Fruit fly (Drosophila melanogaster): ENCODE data around the gene CG18273.
A peak's percentile ranks its signal among the peaks of the same experiment; 100 is the strongest.

Gene CG18273

DNA sequence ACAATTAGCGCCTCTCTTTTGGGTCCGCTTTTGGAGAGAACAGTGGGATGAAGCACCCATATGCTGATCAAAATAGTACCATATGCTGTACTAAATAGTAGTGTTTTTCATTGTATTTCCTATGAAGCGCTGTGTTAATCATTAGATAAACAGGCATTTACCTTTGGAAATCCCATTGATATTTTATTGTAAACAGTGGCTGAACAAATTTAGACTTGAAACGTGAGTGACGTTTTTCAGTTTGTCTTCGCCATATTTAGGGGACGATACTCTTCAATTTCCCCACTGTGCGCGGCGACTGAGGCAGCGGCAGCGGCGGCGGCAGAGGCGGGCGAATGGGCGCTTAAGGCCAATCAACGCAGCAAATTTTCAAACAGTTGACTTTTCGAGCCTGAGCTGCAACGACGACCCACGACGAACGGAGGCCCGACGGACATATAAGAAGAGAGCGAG, 12.2 kb upstream of the CG18273 start (continued):
- TF ChIP-seq CG6272 (GFP tag; IDR thresholded peaks at IDR 0.05), result no peak
- peak; percentile 87 for TF ChIP-seq CG18619 (GFP tag; optimal IDR thresholded peaks at IDR 0.05)
- 0 out of 2 replicates have a peak, but pooled peaks have one; percentile 17 for TF ChIP-seq CG4360 (GFP tag; IDR thresholded peaks at IDR 0.05)
- peak; percentile 86 for TF ChIP-seq CG15269 (tag; optimal IDR thresholded peaks at IDR 0.05)
- TF ChIP-seq Fer3 (tag; optimal IDR thresholded peaks at IDR 0.05), result peak; percentile 85
- peak; percentile 60 for TF ChIP-seq CG12942 (GFP tag; optimal IDR thresholded peaks at IDR 0.05)
- TF ChIP-seq Sry-β (GFP tag; optimal IDR thresholded peaks at IDR 0.05), result no peak
- TF ChIP-seq fd102C (GFP tag; optimal IDR thresholded peaks at IDR 0.05), result no peak
- TF ChIP-seq br (optimal IDR thresholded peaks at IDR 0.05), result no peak
- TF ChIP-seq phol (tag; optimal IDR thresholded peaks at IDR 0.05), result peak; percentile 71
- peak; percentile 74 for TF ChIP-seq CG12104 (GFP tag; optimal IDR thresholded peaks at IDR 0.05)
- no peak for TF ChIP-seq hth (optimal IDR thresholded peaks at IDR 0.05)
- TF ChIP-seq CG7556 (GFP tag; optimal IDR thresholded peaks at IDR 0.05), result peak; percentile 90
- peak; percentile 98 for TF ChIP-seq Med (GFP tag)
- TF ChIP-seq ab (GFP tag; optimal IDR thresholded peaks at IDR 0.05), result no peak
- peak; percentile 84 for TF ChIP-seq Side (GFP tag; optimal IDR thresholded peaks at IDR 0.05)
- peak; percentile 21; the same call in 1 of the 2 replicates for TF ChIP-seq H2.0 (GFP tag; IDR thresholded peaks at IDR 0.05)
- peak; percentile 83 for TF ChIP-seq CG17385 (GFP tag; optimal IDR thresholded peaks at IDR 0.05)
- TF ChIP-seq Dll (GFP tag; IDR thresholded peaks at IDR 0.05; ENCODE audit: partially characterized antibody), result no peak
- TF ChIP-seq ham (GFP tag; IDR thresholded peaks at IDR 0.05), result no peak
- peak; percentile 82 for TF ChIP-seq CG15011 (GFP tag; optimal IDR thresholded peaks at IDR 0.05)
- TF ChIP-seq maf-S (GFP tag; optimal IDR thresholded peaks at IDR 0.05), result peak; percentile 79
- peak; percentile 73 for TF ChIP-seq Fer2 (tag; optimal IDR thresholded peaks at IDR 0.05)
- peak; percentile 59 for TF ChIP-seq Jarid2 (GFP tag; optimal IDR thresholded peaks at IDR 0.05)
- TF ChIP-seq Abd-B (GFP tag; optimal IDR thresholded peaks at IDR 0.05), result peak; percentile 51
- TF ChIP-seq CG15073 (GFP tag; optimal IDR thresholded peaks at IDR 0.05), result no peak
- TF ChIP-seq CG31365 (tag; optimal IDR thresholded peaks at IDR 0.05), result peak; percentile 65
- peak; percentile 63 for TF ChIP-seq CG11247 (GFP tag; IDR thresholded peaks at IDR 0.05)
- TF ChIP-seq mam (GFP tag; optimal IDR thresholded peaks at IDR 0.05), result peak; percentile 83
- peak; percentile 80 for TF ChIP-seq HLH54F (GFP tag; optimal IDR thresholded peaks at IDR 0.05)
- peak; percentile 80 for TF ChIP-seq mirr (GFP tag; optimal IDR thresholded peaks at IDR 0.05)
- TF ChIP-seq slp2 (GFP tag; optimal IDR thresholded peaks at IDR 0.05), result peak; percentile 59
- TF ChIP-seq onecut (GFP tag; IDR thresholded peaks at IDR 0.05), result no peak; the same call in 1 of the 2 replicates
- no peak for TF ChIP-seq HLHmδ (GFP tag; optimal IDR thresholded peaks at IDR 0.05)
- no peak for TF ChIP-seq crol (GFP tag; IDR thresholded peaks at IDR 0.05)
- TF ChIP-seq ato (GFP tag; IDR thresholded peaks at IDR 0.05; ENCODE audit: partially characterized antibody), result no peak
- TF ChIP-seq tx (GFP tag; optimal IDR thresholded peaks at IDR 0.05), result peak; percentile 82
- TF ChIP-seq MESR4 (GFP tag; optimal IDR thresholded peaks at IDR 0.05), result no peak
- TF ChIP-seq H15 (GFP tag; IDR thresholded peaks at IDR 0.05), result peak; percentile 63; the same call in 1 of the 3 replicates
- peak; percentile 95 for TF ChIP-seq CG18599 (GFP tag; optimal IDR thresholded peaks at IDR 0.05)
- peak; percentile 87 for TF ChIP-seq gem (tag; optimal IDR thresholded peaks at IDR 0.05)
- no peak for TF ChIP-seq CG14667 (GFP tag; IDR thresholded peaks at IDR 0.05)
- peak; percentile 66 for TF ChIP-seq CG10979 (tag; optimal IDR thresholded peaks at IDR 0.05)
- peak; percentile 78 for TF ChIP-seq wdn (GFP tag; IDR thresholded peaks at IDR 0.05)
- peak; percentile 44 for TF ChIP-seq psq (GFP tag; optimal IDR thresholded peaks at IDR 0.05)
- peak; percentile 81 for TF ChIP-seq CG30403 (GFP tag; optimal IDR thresholded peaks at IDR 0.05)
- TF ChIP-seq Six4 (GFP tag; optimal IDR thresholded peaks at IDR 0.05), result peak; percentile 75
- peak; percentile 64 for TF ChIP-seq CG1529 (GFP tag; optimal IDR thresholded peaks at IDR 0.05)
- peak; percentile 43 for TF ChIP-seq twi (tag; optimal IDR thresholded peaks at IDR 0.05)
- TF ChIP-seq CG10543 (GFP tag; optimal IDR thresholded peaks at IDR 0.05), result peak; percentile 96
- no peak for TF ChIP-seq unc-4 (GFP tag; IDR thresholded peaks at IDR 0.05; ENCODE audit: partially characterized antibody)

Data from whole organism, embryonic.